Fruit fly (Drosophila melanogaster) whole organism, embryonic: ENCODE measurements around the gene CG34300.

Experiments used
- BtbVII ChIP-seq: fragments of 200-800 bp; sonication (Bioruptor generic); optimal IDR thresholded peaks from 3 replicates; lab custom pipeline; 2017; ENCODE audit warnings: missing biosample characterization, mild to moderate bottlenecking, missing genetic modification characterization
- CG10321 ChIP-seq: fragments of 200-800 bp; sonication (Bioruptor generic); IDR thresholded peaks from 2 replicates; pipeline ENCODE4 v1.3.6; 2022; ENCODE audit warnings: missing biosample characterization, missing genetic modification characterization
- CG11085 ChIP-seq: fragments of 200-800 bp; sonication (Bioruptor generic); IDR thresholded peaks from 2 replicates; pipeline ENCODE4 v1.3.6; 2022; ENCODE audit warnings: missing biosample characterization, missing genetic modification characterization
- CG11560 ChIP-seq: fragments of 200-800 bp; sonication (Bioruptor generic); IDR thresholded peaks from 3 replicates; pipeline ENCODE4 v1.3.6; 2022; ENCODE audit warnings: missing biosample characterization, missing genetic modification characterization
- CG11723 ChIP-seq: fragments of 200-800 bp; sonication (Bioruptor generic); optimal IDR thresholded peaks from 2 replicates; lab custom pipeline; 2017; ENCODE audit warnings: missing biosample characterization, mild to moderate bottlenecking, missing genetic modification characterization
- CG12299 ChIP-seq: fragments of 200-800 bp; sonication (Bioruptor generic); optimal IDR thresholded peaks from 2 replicates; lab custom pipeline; 2018; ENCODE audit warnings: missing biosample characterization, mild to moderate bottlenecking, missing genetic modification characterization
- CG14667 ChIP-seq: fragments of 200-800 bp; sonication (Bioruptor generic); IDR thresholded peaks from 2 replicates; pipeline ENCODE4 v1.3.6; 2022; ENCODE audit warnings: missing biosample characterization, missing genetic modification characterization
- CG15011 ChIP-seq: fragments of 200-800 bp; sonication (Bioruptor generic); optimal IDR thresholded peaks from 3 replicates; lab custom pipeline; 2018; ENCODE audit warnings: missing biosample characterization, mild to moderate bottlenecking, missing genetic modification characterization
- CG2889 ChIP-seq: fragments of 200-800 bp; sonication (Bioruptor generic); IDR thresholded peaks from 3 replicates; pipeline ENCODE4 v1.3.6; 2022; ENCODE audit warnings: missing biosample characterization, missing genetic modification characterization
- CG3163 ChIP-seq: fragments of 200-800 bp; sonication (Bioruptor generic); optimal IDR thresholded peaks from 3 replicates; lab custom pipeline; 2016; ENCODE audit warnings: missing biosample characterization, missing genetic modification characterization
- CG3838 ChIP-seq: fragments of 200-800 bp; sonication (Bioruptor generic); optimal IDR thresholded peaks from 3 replicates; lab custom pipeline; 2016; ENCODE audit warnings: missing biosample characterization, missing genetic modification characterization
- CG5180 ChIP-seq: fragments of 200-800 bp; sonication (Bioruptor generic); optimal IDR thresholded peaks from 3 replicates; lab custom pipeline; 2017; ENCODE audit warnings: missing biosample characterization, missing genetic modification characterization, mild to moderate bottlenecking, moderate library complexity, missing genetic modification reagents
- CG6654 ChIP-seq: fragments of 200-800 bp; sonication (Bioruptor generic); optimal IDR thresholded peaks from 2 replicates; lab custom pipeline; 2017; ENCODE audit warnings: missing biosample characterization, mild to moderate bottlenecking, missing genetic modification characterization
- CG7745 ChIP-seq: fragments of 200-800 bp; sonication (Bioruptor generic); optimal IDR thresholded peaks from 2 replicates; lab custom pipeline; 2018; ENCODE audit warnings: missing biosample characterization, mild to moderate bottlenecking, missing genetic modification characterization, moderate library complexity
- CG8388 ChIP-seq: fragments of 200-800 bp; sonication (Bioruptor generic); optimal IDR thresholded peaks from 2 replicates; lab custom pipeline; 2019; ENCODE audit warnings: missing biosample characterization, mild to moderate bottlenecking, missing genetic modification characterization, moderate library complexity
- CG9437 ChIP-seq: fragments of 200-800 bp; sonication (Bioruptor generic); optimal IDR thresholded peaks from 2 replicates; lab custom pipeline; 2018; ENCODE audit warnings: missing biosample characterization, mild to moderate bottlenecking, missing genetic modification characterization
- CrebB ChIP-seq: fragments of 200-800 bp; sonication (Bioruptor generic); optimal IDR thresholded peaks from 3 replicates; lab custom pipeline; 2018; ENCODE audit warnings: missing biosample characterization, mild to moderate bottlenecking, missing genetic modification characterization
- D19A ChIP-seq: fragments of 200-800 bp; optimal IDR thresholded peaks from 3 replicates; lab custom pipeline; 2019; ENCODE audit warnings: missing biosample characterization, mild to moderate bottlenecking, missing genetic modification characterization, moderate library complexity
- Dbx ChIP-seq: fragments of 200-800 bp; sonication (Bioruptor generic); IDR thresholded peaks from 3 replicates; pipeline ENCODE4 v1.3.6; 2022; ENCODE audit warnings: missing biosample characterization, missing genetic modification characterization
- Dip3 ChIP-seq: fragments of 200-800 bp; sonication (Bioruptor generic); optimal IDR thresholded peaks from 3 replicates; lab custom pipeline; 2016; ENCODE audit warnings: missing biosample characterization, missing genetic modification characterization
- Fer2 ChIP-seq: fragments of 200-800 bp; sonication (Bioruptor generic); optimal IDR thresholded peaks from 2 replicates; lab custom pipeline; 2018; ENCODE audit warnings: missing biosample characterization, mild to moderate bottlenecking, missing genetic modification characterization, moderate library complexity
- GATAe ChIP-seq: fragments of 200-800 bp; sonication (Bioruptor generic); conservative IDR thresholded peaks from 2 replicates; pipeline ENCODE4 v1.3.6; 2022; ENCODE audit warnings: missing biosample characterization, missing genetic modification characterization
- Gsc ChIP-seq: fragments of 200-800 bp; sonication (Bioruptor generic); IDR thresholded peaks from 2 replicates; pipeline ENCODE4 v1.3.6; 2022; ENCODE audit warnings: missing biosample characterization, missing genetic modification characterization
- HHEX ChIP-seq: fragments of 200-800 bp; sonication (Bioruptor generic); optimal IDR thresholded peaks from 3 replicates; lab custom pipeline; 2017; ENCODE audit warnings: missing biosample characterization, mild to moderate bottlenecking, missing genetic modification characterization, missing genetic modification reagents
- Hand ChIP-seq: fragments of 200-800 bp; sonication (Bioruptor generic); optimal IDR thresholded peaks from 2 replicates; lab custom pipeline; 2017; ENCODE audit warnings: mild to moderate bottlenecking, missing biosample characterization, missing genetic modification reagents, missing genetic modification characterization
- Hr78 ChIP-seq, 2 experiments: fragments of 200-800 bp in 1 of 2; fragments of >200 bp in 1 of 2; sonication (Bioruptor generic) in 1 of 2; optimal IDR thresholded peaks; 2 replicates each; lab custom pipeline; 2017 to 2019; ENCODE audit warnings: missing biosample characterization in 2 of 2, missing genetic modification characterization in 2 of 2, mild to moderate bottlenecking in 1 of 2, moderate library complexity in 1 of 2
- Hsf ChIP-seq: fragments of 200-800 bp; sonication (Bioruptor generic); optimal IDR thresholded peaks from 3 replicates; lab custom pipeline; 2016; ENCODE audit warnings: missing biosample characterization, missing genetic modification characterization
- Lpt ChIP-seq: fragments of >200 bp; optimal IDR thresholded peaks from 2 replicates; lab custom pipeline; 2018; ENCODE audit warnings: missing biosample characterization, missing genetic modification characterization
- Max ChIP-seq: fragments of 200-800 bp; sonication (Bioruptor generic); optimal IDR thresholded peaks from 2 replicates; lab custom pipeline; 2016; ENCODE audit warnings: missing biosample characterization, mild to moderate bottlenecking, missing genetic modification characterization
- Med ChIP-seq: fragments of 200-800 bp; sonication (Bioruptor generic); peaks from one replicate; lab custom pipeline; 2016; ENCODE audit warnings: missing biosample characterization, missing genetic modification characterization, mild to moderate bottlenecking, inconsistent platforms, moderate library complexity
- Neu2 ChIP-seq: fragments of 200-800 bp; sonication (Bioruptor generic); optimal IDR thresholded peaks from 3 replicates; lab custom pipeline; 2016; ENCODE audit warnings: missing biosample characterization, missing genetic modification characterization, borderline replicate concordance
- Nf-YA ChIP-seq: fragments of 200-800 bp; sonication (Bioruptor generic); IDR thresholded peaks from 2 replicates; pipeline ENCODE4 v1.3.6; 2022; ENCODE audit warnings: missing biosample characterization, missing genetic modification characterization
- Oli ChIP-seq: fragments of 200-800 bp; sonication (Bioruptor generic); optimal IDR thresholded peaks from 2 replicates; lab custom pipeline; 2018; ENCODE audit warnings: missing biosample characterization, mild to moderate bottlenecking, missing genetic modification characterization, moderate library complexity
- PHDP ChIP-seq: fragments of 200-800 bp; sonication (Bioruptor generic); optimal IDR thresholded peaks from 3 replicates; lab custom pipeline; 2018; ENCODE audit warnings: missing biosample characterization, mild to moderate bottlenecking, missing genetic modification characterization, moderate library complexity
- ab ChIP-seq: fragments of 200-800 bp; sonication (Bioruptor generic); optimal IDR thresholded peaks from 2 replicates; lab custom pipeline; 2016; ENCODE audit warnings: missing biosample characterization, missing genetic modification characterization
- ap ChIP-seq: fragments of 200-800 bp; sonication (Bioruptor generic); IDR thresholded peaks from 2 replicates; pipeline ENCODE4 v1.3.6; 2022; ENCODE audit warnings: missing biosample characterization, missing genetic modification characterization
- dpn ChIP-seq, 2 experiments: fragments of 200-800 bp; sonication (Bioruptor generic); optimal IDR thresholded peaks; 3 replicates each; lab custom pipeline; 2016; ENCODE audit warnings: missing biosample characterization in 2 of 2, missing genetic modification characterization in 2 of 2
- eve ChIP-seq, 2 experiments: fragments of >200 bp; optimal IDR thresholded peaks; 2 replicates each; lab custom pipeline; 2017; ENCODE audit warnings: missing biosample characterization in 2 of 2, missing genetic modification characterization in 2 of 2
- eyg ChIP-seq: fragments of 200-800 bp; sonication (Bioruptor generic); optimal IDR thresholded peaks from 3 replicates; lab custom pipeline; 2016; ENCODE audit warnings: missing biosample characterization, missing genetic modification characterization
- fd3F ChIP-seq: fragments of 200-800 bp; sonication (Bioruptor generic); optimal IDR thresholded peaks from 2 replicates; lab custom pipeline; 2018; ENCODE audit warnings: missing biosample characterization, mild to moderate bottlenecking, missing genetic modification characterization, moderate library complexity
- hkb ChIP-seq, 2 experiments: fragments of 200-800 bp in 1 of 2; fragments of >200 bp in 1 of 2; sonication (Bioruptor generic) in 1 of 2; IDR thresholded peaks in 1 of 2; optimal IDR thresholded peaks in 1 of 2; 2 replicates each; pipeline versions ENCODE4 v1.3.6 to Lab custom; 2017 to 2022; ENCODE audit warnings: missing biosample characterization in 1 of 2, missing genetic modification characterization in 1 of 2
- oc ChIP-seq: fragments of 200-800 bp; sonication (Bioruptor generic); optimal IDR thresholded peaks from 2 replicates; lab custom pipeline; 2018; ENCODE audit warnings: missing biosample characterization, mild to moderate bottlenecking, missing genetic modification characterization, moderate library complexity
- phol ChIP-seq: fragments of 200-800 bp; sonication (Bioruptor generic); optimal IDR thresholded peaks from 3 replicates; lab custom pipeline; 2018; ENCODE audit warnings: missing biosample characterization, mild to moderate bottlenecking, missing genetic modification characterization, moderate library complexity
- ranshi ChIP-seq: fragments of 200-800 bp; sonication (Bioruptor generic); IDR thresholded peaks from 2 replicates; pipeline ENCODE4 v1.3.6; 2022; ENCODE audit warnings: missing biosample characterization, missing genetic modification characterization
- sens-2 ChIP-seq: fragments of 200-800 bp; sonication (Bioruptor generic); IDR thresholded peaks from 2 replicates; pipeline ENCODE4 v1.3.6; 2022; ENCODE audit warnings: missing biosample characterization, missing genetic modification characterization
- sisA ChIP-seq: fragments of 200-800 bp; sonication (Bioruptor generic); IDR thresholded peaks from 2 replicates; pipeline ENCODE4 v1.3.6; 2022; ENCODE audit warnings: missing biosample characterization, missing genetic modification characterization
- tio ChIP-seq: fragments of 200-800 bp; sonication (Bioruptor generic); optimal IDR thresholded peaks from 2 replicates; lab custom pipeline; 2017; ENCODE audit warnings: missing biosample characterization, missing genetic modification characterization, inconsistent platforms
- unpg ChIP-seq: fragments of 200-800 bp; sonication (Bioruptor generic); optimal IDR thresholded peaks from 3 replicates; lab custom pipeline; 2018; ENCODE audit warnings: missing biosample characterization, mild to moderate bottlenecking, missing genetic modification characterization, moderate library complexity
- vnd ChIP-seq: fragments of 200-800 bp; sonication (Bioruptor generic); IDR thresholded peaks from 3 replicates; pipeline ENCODE4 v1.3.6; 2022; ENCODE audit warnings: missing biosample characterization, missing genetic modification characterization; ENCODE audit not compliant: partially characterized antibody
- z ChIP-seq: fragments of 200-800 bp; sonication (Bioruptor generic); IDR thresholded peaks from 3 replicates; pipeline ENCODE4 v1.3.6; 2022; ENCODE audit warnings: missing biosample characterization, missing genetic modification characterization
- zf30C ChIP-seq: fragments of 200-800 bp; sonication (Bioruptor generic); optimal IDR thresholded peaks from 3 replicates; lab custom pipeline; 2018; ENCODE audit warnings: missing biosample characterization, mild to moderate bottlenecking, missing genetic modification characterization

The CG34300 gene

dm6 chr3R:30337448-30337847 lies 31.0 kb upstream of the CG34300 start (continued):
- TF ChIP-seq CG7745 (no peak), ab (GFP tag; lab: Kevin White, UChicago) (no peak), fd3F (GFP tag; lab: Kevin White, UChicago) (no peak), CG3838 (GFP tag; lab: Kevin White, UChicago) (no peak), sens-2 (GFP tag; lab: Robert Waterston, UW) (no peak), CG11085 (no peak), CrebB (tag; lab: Kevin White, UChicago) (no peak), ap (GFP tag; lab: Robert Waterston, UW) (no peak), Dbx (no peak), HHEX (no peak), CG15011 (GFP tag; lab: Kevin White, UChicago) (no peak), oc (tag; lab: Kevin White, UChicago) (no peak), CG10321 (no peak), unpg (GFP tag; lab: Kevin White, UChicago) (no peak), BtbVII (no peak), CG6654 (GFP tag; lab: Kevin White, UChicago) (no peak), Hand (GFP tag; lab: Kevin White, UChicago) (no peak), eyg (GFP tag; lab: Kevin White, UChicago) (no peak), Nf-YA (GFP tag; lab: Robert Waterston, UW) (no peak), zf30C (no peak), Neu2 (GFP tag; lab: Kevin White, UChicago) (no peak), Hr78 (GFP tag; optimal IDR thresholded peaks at IDR 0.05; lab: Kevin White, UChicago) (no peak), Hsf (no peak), sisA (no peak), z (GFP tag; lab: Robert Waterston, UW) (no peak), phol (tag; lab: Kevin White, UChicago) (peak; percentile 36), Fer2 (tag; lab: Kevin White, UChicago) (no peak), CG5180 (no peak), D19A (peak; percentile 4), PHDP (tag; lab: Kevin White, UChicago) (peak; percentile 12), dpn (GFP tag; optimal IDR thresholded peaks at IDR 0.05; lab: Kevin White, UChicago) (no peak), CG12299 (tag; lab: Kevin White, UChicago) (no peak), CG14667 (no peak), hkb (optimal IDR thresholded peaks at IDR 0.05; lab: Kevin White, UChicago) (no peak), hkb (GFP tag; IDR thresholded peaks at IDR 0.05; lab: Robert Waterston, UW) (peak; percentile 31; the same call in 1 of the 2 replicates), CG9437 (GFP tag; lab: Kevin White, UChicago) (no peak), Gsc (GFP tag; lab: Robert Waterston, UW) (no peak), eve (GFP tag; optimal IDR thresholded peaks at IDR 0.05; lab: Kevin White, UChicago) (peak in 1 of 2 experiments; percentile 45), Max (GFP tag; lab: Kevin White, UChicago) (no peak), CG11560 (no peak), Med (peak; percentile 72), CG3163 (GFP tag; lab: Kevin White, UChicago) (no peak), ranshi (GFP tag; lab: Robert Waterston, UW) (no peak), Lpt (no peak), CG8388 (GFP tag; lab: Kevin White, UChicago) (no peak), Dip3 (no peak), CG11723 (GFP tag; lab: Kevin White, UChicago) (no peak), GATAe (GFP tag; lab: Robert Waterston, UW) (no peak), tio (no peak), vnd (no peak), Oli (tag; lab: Kevin White, UChicago) (peak; percentile 39), CG2889 (GFP tag; lab: Robert Waterston, UW) (no peak)
